Worm (Caenorhabditis elegans): ENCODE data around the gene lin-54.

DNA sequence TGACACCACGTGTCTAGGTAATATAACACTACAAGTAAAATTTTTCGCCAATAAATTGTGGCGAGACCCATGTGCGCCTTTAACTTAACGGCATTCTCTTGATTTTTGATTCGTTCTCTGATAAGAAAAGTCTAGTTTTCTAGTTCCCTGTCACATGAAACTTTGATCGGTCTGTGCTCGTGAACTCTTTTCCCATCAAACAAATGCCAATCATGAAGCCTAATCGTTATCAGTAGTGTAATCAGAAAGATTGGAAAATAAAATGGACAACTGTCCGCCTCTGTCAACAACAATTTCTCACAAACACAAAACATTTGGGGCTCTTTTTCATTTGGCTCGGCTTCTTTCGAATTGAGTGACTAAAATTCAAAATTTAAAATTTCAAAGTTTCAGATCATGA, 13.0 kb downstream of the lin-54 start, which contains the start of gene ttr-45:
- TF ChIP-seq hnd-1 (tag; optimal IDR thresholded peaks at IDR 0.05) (no peak), hmbx-1 (tag; optimal IDR thresholded peaks at IDR 0.05) (no peak), F13C5.2 (tag; optimal IDR thresholded peaks at IDR 0.05) (no peak), ama-1 (optimal IDR thresholded peaks at IDR 0.05) (no peak), sea-1 (GFP tag; conservative IDR thresholded peaks at IDR 0.05) (no peak), hmg-4 (GFP tag; optimal IDR thresholded peaks at IDR 0.05) (no peak)

All from whole organism, early embryonic.